Worm (Caenorhabditis elegans) whole organism, young adult: ENCODE data around the gene F48G7.12.

Experiments
- B0336.3 ChIP-seq: fragments of 200-800 bp; sonication (Bioruptor generic); IDR thresholded peaks from 2 replicates; pipeline ENCODE4 v1.3.6; 2022; ENCODE audit warnings: missing genetic modification characterization, missing compliant biosample characterization
- F23B12.7 ChIP-seq: sonication (generic microtip); optimal IDR thresholded peaks from 2 replicates; lab custom pipeline; 2017; ENCODE audit warnings: missing genetic modification characterization, mild to moderate bottlenecking, missing compliant biosample characterization, antibody characterized with exemption, moderate library complexity; ENCODE audit not compliant: insufficient read depth
- F57C9.4 ChIP-seq: sonication (generic microtip); optimal IDR thresholded peaks from 2 replicates; lab custom pipeline; 2017; ENCODE audit warnings: mild to moderate bottlenecking, missing genetic modification characterization, missing compliant biosample characterization
- K11D2.4 ChIP-seq: fragments of 200-800 bp; sonication (Bioruptor generic); IDR thresholded peaks from 2 replicates; pipeline ENCODE4 v1.3.6; 2022; ENCODE audit warnings: missing genetic modification reagents, missing genetic modification characterization, missing compliant biosample characterization
- K12H6.12 ChIP-seq: fragments of 200-800 bp; sonication (Bioruptor generic); optimal IDR thresholded peaks from 2 replicates; lab custom pipeline; 2018; ENCODE audit warnings: mild to moderate bottlenecking, missing genetic modification characterization, missing compliant biosample characterization
- Y53F4B.3 ChIP-seq: fragments of 200-800 bp; sonication (Bioruptor generic); IDR thresholded peaks from 2 replicates; pipeline ENCODE4 v1.3.6; 2022; ENCODE audit warnings: missing genetic modification reagents, missing genetic modification characterization, missing compliant biosample characterization
- ama-1 ChIP-seq, 3 experiments: fragments of 150-350 bp in 1 of 3; sonication (generic microtip) in 2 of 3; optimal IDR thresholded peaks; 2 replicates each; lab custom pipeline; 2014 to 2018; ENCODE audit warnings: missing biosample characterization in 2 of 3, missing genetic modification characterization in 2 of 3, missing genetic modification reagents in 2 of 3
- aptf-2 ChIP-seq: fragments of 200-800 bp; sonication (Bioruptor generic); conservative IDR thresholded peaks from 2 replicates; pipeline ENCODE4 v1.3.6; 2022; ENCODE audit warnings: missing genetic modification reagents, missing genetic modification characterization, missing compliant biosample characterization
- athp-1 ChIP-seq: sonication (generic microtip); optimal IDR thresholded peaks from 2 replicates; lab custom pipeline; 2017; ENCODE audit warnings: mild to moderate bottlenecking, missing genetic modification characterization, missing compliant biosample characterization
- attf-6 ChIP-seq: fragments of 200-800 bp; sonication (Bioruptor generic); IDR thresholded peaks from 2 replicates; pipeline ENCODE4 v1.3.6; 2022; ENCODE audit warnings: missing genetic modification reagents, missing genetic modification characterization, missing compliant biosample characterization
- ceh-100 ChIP-seq: fragments of 200-800 bp; sonication (Bioruptor generic); IDR thresholded peaks from 2 replicates; pipeline ENCODE4 v1.3.6; 2022; ENCODE audit warnings: missing genetic modification reagents, missing genetic modification characterization, missing compliant biosample characterization
- ceh-40 ChIP-seq: fragments of 200-800 bp; sonication (Bioruptor generic); IDR thresholded peaks from 2 replicates; pipeline ENCODE4 v1.3.6; 2022; ENCODE audit warnings: missing genetic modification characterization, missing compliant biosample characterization
- ceh-58 ChIP-seq: fragments of 200-800 bp; sonication (Bioruptor generic); IDR thresholded peaks from 2 replicates; pipeline ENCODE4 v1.3.6; 2022; ENCODE audit warnings: missing genetic modification characterization, missing compliant biosample characterization
- ceh-91 ChIP-seq: fragments of 200-800 bp; sonication (Bioruptor generic); IDR thresholded peaks from 2 replicates; pipeline ENCODE4 v1.3.6; 2022; ENCODE audit warnings: missing genetic modification reagents, missing genetic modification characterization, missing compliant biosample characterization
- dpff-1 ChIP-seq: sonication (generic microtip); optimal IDR thresholded peaks from 2 replicates; lab custom pipeline; 2017; ENCODE audit warnings: mild to moderate bottlenecking, missing genetic modification characterization, missing compliant biosample characterization
- efl-1 ChIP-seq: fragments of 150-350 bp; optimal IDR thresholded peaks from 2 replicates; lab custom pipeline; 2014; ENCODE audit warnings: missing biosample characterization, missing genetic modification reagents, missing genetic modification characterization
- egl-18 ChIP-seq: fragments of 200-800 bp; sonication (Bioruptor generic); IDR thresholded peaks from 2 replicates; pipeline ENCODE4 v1.3.6; 2022; ENCODE audit warnings: missing genetic modification reagents, missing genetic modification characterization, missing compliant biosample characterization
- egrh-3 ChIP-seq: fragments of 200-800 bp; sonication (Bioruptor generic); IDR thresholded peaks from 2 replicates; pipeline ENCODE4 v1.3.6; 2022; ENCODE audit warnings: missing genetic modification reagents, missing genetic modification characterization, missing compliant biosample characterization
- ekl-4 ChIP-seq: fragments of 200-800 bp; sonication (Bioruptor generic); IDR thresholded peaks from 2 replicates; pipeline ENCODE4 v1.3.6; 2022; ENCODE audit warnings: missing genetic modification reagents, missing genetic modification characterization, missing compliant biosample characterization
- fkh-3 ChIP-seq: sonication (generic microtip); optimal IDR thresholded peaks from 2 replicates; lab custom pipeline; 2016; ENCODE audit warnings: mild to moderate bottlenecking, missing genetic modification characterization, missing compliant biosample characterization
- hmg-20 ChIP-seq: fragments of 200-800 bp; sonication (Bioruptor generic); IDR thresholded peaks from 2 replicates; pipeline ENCODE4 v1.3.6; 2022; ENCODE audit warnings: missing genetic modification reagents, missing genetic modification characterization, missing compliant biosample characterization
- hsf-1 ChIP-seq: fragments of 200-800 bp; sonication (Bioruptor generic); IDR thresholded peaks from 2 replicates; pipeline ENCODE4 v1.3.6; 2022; ENCODE audit warnings: missing genetic modification reagents, missing genetic modification characterization, missing compliant biosample characterization
- lin-35 ChIP-seq, 3 experiments: fragments of 150-350 bp in 2 of 3; sonication (generic microtip) in 1 of 3; optimal IDR thresholded peaks; 2 replicates each; lab custom pipeline; 2014 to 2018; ENCODE audit warnings: missing biosample characterization in 3 of 3, missing genetic modification characterization in 3 of 3, missing genetic modification reagents in 3 of 3
- lir-1 ChIP-seq: fragments of 200-800 bp; sonication (Bioruptor generic); conservative IDR thresholded peaks from 2 replicates; pipeline ENCODE4 v1.3.6; 2022; ENCODE audit warnings: missing genetic modification reagents, missing genetic modification characterization, missing compliant biosample characterization
- madf-10 ChIP-seq: sonication (generic microtip); optimal IDR thresholded peaks from 2 replicates; lab custom pipeline; 2016; ENCODE audit warnings: mild to moderate bottlenecking, missing genetic modification characterization, missing compliant biosample characterization
- madf-3 ChIP-seq: fragments of 200-800 bp; sonication (Bioruptor generic); IDR thresholded peaks from 2 replicates; pipeline ENCODE4 v1.3.6; 2022; ENCODE audit warnings: missing genetic modification reagents, missing genetic modification characterization, missing compliant biosample characterization
- madf-8 ChIP-seq: fragments of 200-800 bp; sonication (Bioruptor generic); conservative IDR thresholded peaks from 2 replicates; pipeline ENCODE4 v1.3.6; 2022; ENCODE audit warnings: missing genetic modification reagents, missing genetic modification characterization, missing compliant biosample characterization
- mcd-1 ChIP-seq: fragments of 200-800 bp; sonication (Bioruptor generic); IDR thresholded peaks from 2 replicates; pipeline ENCODE4 v1.3.6; 2022; ENCODE audit warnings: missing genetic modification reagents, missing genetic modification characterization, missing compliant biosample characterization
- mel-28 ChIP-seq: sonication (generic microtip); optimal IDR thresholded peaks from 2 replicates; lab custom pipeline; 2016; ENCODE audit warnings: borderline replicate concordance, mild to moderate bottlenecking, missing genetic modification characterization, missing compliant biosample characterization
- nhr-179 ChIP-seq: sonication (generic microtip); optimal IDR thresholded peaks from 2 replicates; lab custom pipeline; 2016; ENCODE audit warnings: mild to moderate bottlenecking, missing genetic modification characterization, missing compliant biosample characterization
- nhr-90 ChIP-seq: sonication (generic microtip); optimal IDR thresholded peaks from 2 replicates; lab custom pipeline; 2016; ENCODE audit warnings: missing genotype, mild to moderate bottlenecking, missing genetic modification characterization, missing compliant biosample characterization
- pha-4 ChIP-seq: fragments of 150-350 bp; sonication (generic microtip); optimal IDR thresholded peaks from 2 replicates; lab custom pipeline; 2014; ENCODE audit warnings: missing biosample characterization, missing genetic modification reagents, missing genetic modification characterization
- snpc-1.1 ChIP-seq: sonication (generic microtip); optimal IDR thresholded peaks from 2 replicates; lab custom pipeline; 2017; ENCODE audit warnings: missing genetic modification characterization, mild to moderate bottlenecking, missing compliant biosample characterization, antibody characterized with exemption, moderate library complexity, missing genotype, missing genetic modification reagents; ENCODE audit not compliant: insufficient read depth
- snpc-3.4 ChIP-seq: sonication (generic microtip); optimal IDR thresholded peaks from 2 replicates; lab custom pipeline; 2017; ENCODE audit warnings: missing genetic modification characterization, mild to moderate bottlenecking, missing compliant biosample characterization, antibody characterized with exemption, moderate library complexity, missing genotype, missing genetic modification reagents
- tbp1 ChIP-seq: fragments of 200-800 bp; sonication (Bioruptor generic); optimal IDR thresholded peaks from 2 replicates; lab custom pipeline; 2018; ENCODE audit warnings: mild to moderate bottlenecking, missing genetic modification characterization, missing compliant biosample characterization
- unc-62 ChIP-seq: fragments of 150-350 bp; optimal IDR thresholded peaks from 2 replicates; lab custom pipeline; 2014; ENCODE audit warnings: missing biosample characterization, missing genetic modification reagents, missing genetic modification characterization
- zim-3 ChIP-seq: sonication (generic microtip); optimal IDR thresholded peaks from 2 replicates; lab custom pipeline; 2017; ENCODE audit warnings: mild to moderate bottlenecking, missing genetic modification characterization, moderate library complexity, missing compliant biosample characterization
- ztf-26 ChIP-seq: sonication (generic microtip); optimal IDR thresholded peaks from 2 replicates; lab custom pipeline; 2017; ENCODE audit warnings: missing genetic modification characterization, missing compliant biosample characterization

The F48G7.12 gene

DNA sequence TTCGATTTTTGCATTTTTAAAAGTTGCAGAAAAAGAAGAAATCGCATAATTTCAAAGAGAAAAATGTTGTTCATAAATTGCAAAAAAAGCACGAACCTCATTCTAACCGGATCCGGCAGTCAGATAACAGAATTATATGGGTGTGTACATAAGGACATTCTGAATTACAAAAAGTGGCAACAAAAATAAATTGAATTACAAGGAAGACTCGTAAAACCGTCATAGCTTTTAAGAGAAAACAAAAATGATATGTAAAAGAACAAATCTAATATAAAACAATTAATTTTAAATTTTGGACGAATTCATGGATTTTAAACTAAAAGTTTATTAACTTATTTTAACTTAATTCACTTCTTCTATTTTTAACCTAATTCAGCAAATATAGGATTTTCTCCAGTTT, 14.2 kb upstream of the F48G7.12 start, which contains the start of gene F31F4.17:
TSS of gene F31F4.17 (minus strand) at position 101 of the 400 bp plus-strand sequence.
- TF ChIP-seq dpff-1 (tag; lab: Kevin White, UChicago) (no peak), lir-1 (GFP tag; lab: Robert Waterston, UW) (no peak), F23B12.7 (tag; lab: Kevin White, UChicago) (no peak), aptf-2 (GFP tag; lab: Robert Waterston, UW) (no peak), unc-62 (GFP tag; lab: Kevin White, UChicago) (no peak), F57C9.4 (tag; lab: Kevin White, UChicago) (no peak), mel-28 (tag; lab: Kevin White, UChicago) (no peak), snpc-3.4 (tag; lab: Kevin White, UChicago) (no peak), egl-18 (GFP tag; lab: Robert Waterston, UW) (no peak), ama-1 (optimal IDR thresholded peaks at IDR 0.05; lab: Kevin White, UChicago) (no peak), ama-1 (GFP tag; optimal IDR thresholded peaks at IDR 0.05; lab: Kevin White, UChicago) (no peak), nhr-179 (tag; lab: Kevin White, UChicago) (no peak), madf-10 (tag; lab: Kevin White, UChicago) (no peak), mcd-1 (GFP tag; lab: Robert Waterston, UW) (no peak), tbp1 (GFP tag; lab: Kevin White, UChicago) (no peak), ceh-40 (GFP tag; lab: Robert Waterston, UW) (no peak)

DNA sequence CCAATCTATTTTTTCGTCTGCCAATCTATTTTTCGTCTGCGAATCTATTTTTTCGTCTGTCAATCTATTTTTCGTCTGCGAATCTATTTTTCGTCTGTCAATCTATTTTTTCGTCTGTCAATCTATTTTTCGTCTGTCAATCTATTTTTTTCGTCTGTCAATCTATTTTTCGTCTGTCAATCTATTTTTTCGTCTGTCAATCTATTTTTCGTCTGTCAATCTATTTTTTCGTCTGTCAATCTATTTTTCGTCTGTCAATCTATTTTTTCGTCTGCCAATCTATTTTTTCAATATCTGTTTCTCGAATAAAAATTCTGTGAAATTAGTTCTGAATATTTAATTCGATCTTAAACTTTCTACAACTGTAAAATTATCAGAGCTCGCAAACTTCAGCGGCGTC, 12.1 kb upstream of the F48G7.12 start:
- TF ChIP-seq ceh-91 (peak; percentile 44; the same call in 1 of the 2 replicates), Y53F4B.3 (GFP tag; lab: Robert Waterston, UW) (peak; percentile 99; the same call in 1 of the 2 replicates), hsf-1 (0 out of 2 replicates have a peak, but pooled peaks have one; percentile 35), madf-3 (GFP tag; lab: Robert Waterston, UW) (peak; percentile 74; the same call in 1 of the 2 replicates), egrh-3 (GFP tag; lab: Robert Waterston, UW) (peak; percentile 92)

DNA sequence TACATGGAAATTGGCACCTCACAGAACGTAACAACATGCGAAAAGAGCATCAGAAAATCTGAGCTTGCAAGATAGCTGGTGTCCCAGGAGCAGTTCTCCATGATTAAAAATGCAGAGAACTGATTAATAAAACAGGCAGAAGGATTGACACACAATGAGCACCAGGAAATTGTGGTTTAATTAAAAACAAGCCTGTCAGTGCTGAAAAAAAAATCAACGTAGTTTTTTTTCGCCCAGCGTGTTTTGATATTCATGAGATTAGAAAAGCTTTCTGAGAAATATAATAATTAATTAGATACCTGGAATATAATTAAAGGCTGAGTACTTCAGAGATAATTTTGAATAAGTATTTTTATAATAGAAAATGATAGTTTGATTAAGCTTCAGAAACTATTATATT, 11.6 kb upstream of the F48G7.12 start, which contains the start of gene srh-246:
TSS of gene srh-246 (minus strand) at position 101 of the 400 bp plus-strand sequence.
- TF ChIP-seq pha-4 (tag; lab: Kevin White, UChicago): no peak
- TF ChIP-seq K11D2.4 (GFP tag; lab: Robert Waterston, UW): no peak

DNA sequence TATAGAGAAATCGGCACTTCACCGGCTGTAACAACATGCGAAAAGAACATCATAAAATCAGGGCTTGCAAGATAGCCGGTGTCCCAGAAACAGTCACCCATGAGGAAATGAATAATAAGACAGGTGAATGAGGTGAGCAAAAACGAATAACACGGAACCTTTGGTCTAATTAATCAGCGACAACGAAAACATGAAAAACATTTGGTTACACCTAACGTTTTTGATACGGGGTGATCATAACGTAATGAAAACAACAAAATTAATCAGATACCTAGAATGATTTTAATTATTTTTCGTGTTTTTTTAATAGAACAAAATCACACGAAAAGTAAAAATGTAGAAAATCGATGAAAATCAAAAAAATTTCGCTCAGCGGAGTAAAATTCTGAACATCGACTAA, 9.8 kb upstream of the F48G7.12 start, which contains the start of gene srh-245:
TSS of gene srh-245 (minus strand) at position 101 of the 400 bp plus-strand sequence.
- TF ChIP-seq snpc-1.1 (tag; lab: Kevin White, UChicago) (no peak), F57C9.4 (tag; lab: Kevin White, UChicago) (no peak), madf-8 (GFP tag; lab: Robert Waterston, UW) (no peak), ekl-4 (GFP tag; lab: Robert Waterston, UW) (no peak), nhr-90 (tag; lab: Kevin White, UChicago) (no peak), lin-35 (GFP tag; optimal IDR thresholded peaks at IDR 0.05; lab: Kevin White, UChicago) (no peak), aptf-2 (GFP tag; lab: Robert Waterston, UW) (no peak), athp-1 (tag; lab: Kevin White, UChicago) (no peak), B0336.3 (GFP tag; lab: Robert Waterston, UW) (no peak), K12H6.12 (tag; lab: Kevin White, UChicago) (no peak), fkh-3 (no peak), attf-6 (GFP tag; lab: Robert Waterston, UW) (no peak), zim-3 (tag; lab: Kevin White, UChicago) (no peak), hmg-20 (GFP tag; lab: Robert Waterston, UW) (no peak), efl-1 (GFP tag; lab: Kevin White, UChicago) (no peak), ceh-100 (GFP tag; lab: Robert Waterston, UW) (no peak), ceh-58 (GFP tag; lab: Robert Waterston, UW) (no peak), ztf-26 (tag; lab: Kevin White, UChicago) (no peak), Y53F4B.3 (GFP tag; lab: Robert Waterston, UW) (no peak)
